Fruit fly (Drosophila melanogaster) whole organism, embryonic: Measurements from ENCODE around the gene SecCl.

Source experiments
- Abd-B ChIP-seq: fragments of 200-800 bp; sonication (Bioruptor generic); optimal IDR thresholded peaks from 2 replicates; lab custom pipeline; 2018; ENCODE audit warnings: missing biosample characterization, mild to moderate bottlenecking, missing genetic modification characterization, moderate library complexity
- Atf6 ChIP-seq: fragments of 200-800 bp; sonication (Bioruptor generic); IDR thresholded peaks from 2 replicates; pipeline ENCODE4 v1.3.6; 2022; ENCODE audit warnings: missing biosample characterization, missing genetic modification characterization
- Awh ChIP-seq: fragments of 200-800 bp; sonication (Bioruptor generic); IDR thresholded peaks from 2 replicates; pipeline ENCODE4, ENCODE4 v1.3.6; 2022; ENCODE audit warnings: missing biosample characterization, missing genetic modification characterization
- B-H1 ChIP-seq: fragments of 200-800 bp; sonication (Bioruptor generic); IDR thresholded peaks from 3 replicates; pipeline ENCODE4 v1.3.6; 2022; ENCODE audit warnings: missing biosample characterization, missing genetic modification characterization
- CG1024 ChIP-seq: fragments of 200-800 bp; sonication (Bioruptor generic); IDR thresholded peaks from 2 replicates; pipeline ENCODE4 v1.3.6; 2022; ENCODE audit warnings: missing biosample characterization, missing genetic modification characterization
- CG10431 ChIP-seq: fragments of 200-800 bp; sonication (Bioruptor generic); optimal IDR thresholded peaks from 3 replicates; lab custom pipeline; 2018; ENCODE audit warnings: missing biosample characterization, mild to moderate bottlenecking, missing genetic modification characterization
- CG10565 ChIP-seq: fragments of 200-800 bp; sonication (Bioruptor generic); optimal IDR thresholded peaks from 3 replicates; lab custom pipeline; 2016; ENCODE audit warnings: missing biosample characterization, mild to moderate bottlenecking, missing genetic modification characterization
- CG10654 ChIP-seq: fragments of 200-800 bp; sonication (Bioruptor generic); optimal IDR thresholded peaks from 2 replicates; lab custom pipeline; 2016; ENCODE audit warnings: missing biosample characterization, missing genetic modification characterization
- CG11093 ChIP-seq: fragments of 200-800 bp; sonication (Bioruptor generic); IDR thresholded peaks from 3 replicates; pipeline ENCODE4 v1.3.6; 2022; ENCODE audit warnings: missing biosample characterization, missing genetic modification characterization
- CG11696 ChIP-seq: fragments of 200-800 bp; sonication (Bioruptor generic); IDR thresholded peaks from 2 replicates; pipeline ENCODE4 v1.3.6; 2022; ENCODE audit warnings: missing biosample characterization, missing genetic modification characterization
- CG12299 ChIP-seq: fragments of 200-800 bp; sonication (Bioruptor generic); optimal IDR thresholded peaks from 2 replicates; lab custom pipeline; 2018; ENCODE audit warnings: missing biosample characterization, mild to moderate bottlenecking, missing genetic modification characterization
- CG12659 ChIP-seq: fragments of 200-800 bp; sonication (Bioruptor generic); optimal IDR thresholded peaks from 3 replicates; lab custom pipeline; 2017; ENCODE audit warnings: mild to moderate bottlenecking, missing biosample characterization, missing genetic modification reagents, missing genetic modification characterization
- CG12769 ChIP-seq: fragments of 200-800 bp; sonication (Bioruptor generic); optimal IDR thresholded peaks from 2 replicates; lab custom pipeline; 2019; ENCODE audit warnings: missing biosample characterization, mild to moderate bottlenecking, missing genetic modification characterization, moderate library complexity
- CG12942 ChIP-seq: fragments of 200-800 bp; sonication (Bioruptor generic); optimal IDR thresholded peaks from 3 replicates; lab custom pipeline; 2016; ENCODE audit warnings: missing biosample characterization, missing genetic modification characterization
- CG13123 ChIP-seq: fragments of 200-800 bp; sonication (Bioruptor generic); optimal IDR thresholded peaks from 2 replicates; lab custom pipeline; 2016; ENCODE audit warnings: missing biosample characterization, missing genetic modification characterization
- CG15269 ChIP-seq: fragments of 200-800 bp; sonication (Bioruptor generic); optimal IDR thresholded peaks from 2 replicates; lab custom pipeline; 2018; ENCODE audit warnings: missing biosample characterization, mild to moderate bottlenecking, missing genetic modification characterization, moderate library complexity
- CG18011 ChIP-seq: fragments of 200-800 bp; sonication (Bioruptor generic); optimal IDR thresholded peaks from 2 replicates; lab custom pipeline; 2017; ENCODE audit warnings: missing biosample characterization, missing genetic modification characterization, mild to moderate bottlenecking, moderate library complexity, missing genotype
- CG18764 ChIP-seq: fragments of 200-800 bp; sonication (Bioruptor generic); optimal IDR thresholded peaks from 3 replicates; lab custom pipeline; 2016; ENCODE audit warnings: missing biosample characterization, missing genetic modification characterization
- CG32532 ChIP-seq: fragments of 200-800 bp; sonication (Bioruptor generic); IDR thresholded peaks from 2 replicates; pipeline ENCODE4 v1.3.6; 2022; ENCODE audit warnings: missing biosample characterization, missing genetic modification characterization
- CG3726 ChIP-seq: fragments of 200-800 bp; sonication (Bioruptor generic); IDR thresholded peaks from 3 replicates; pipeline ENCODE4, ENCODE4 v1.3.6; 2022; ENCODE audit warnings: missing biosample characterization, missing genetic modification characterization
- CG8089 ChIP-seq: fragments of 200-800 bp; sonication (Bioruptor generic); optimal IDR thresholded peaks from 3 replicates; lab custom pipeline; 2016; ENCODE audit warnings: missing biosample characterization, missing genetic modification characterization
- CG8359 ChIP-seq: fragments of 200-800 bp; sonication (Bioruptor generic); optimal IDR thresholded peaks from 2 replicates; lab custom pipeline; 2017; ENCODE audit warnings: missing biosample characterization, mild to moderate bottlenecking, missing genetic modification characterization, borderline replicate concordance
- CTCF ChIP-seq: fragments of 200-800 bp; sonication (Bioruptor generic); optimal IDR thresholded peaks from 2 replicates; lab custom pipeline; 2017; ENCODE audit warnings: missing biosample characterization, mild to moderate bottlenecking, missing genetic modification characterization, moderate library complexity
- Dek ChIP-seq: fragments of 200-800 bp; sonication (Bioruptor generic); optimal IDR thresholded peaks from 3 replicates; lab custom pipeline; 2019; ENCODE audit warnings: missing biosample characterization, mild to moderate bottlenecking, missing genetic modification characterization, moderate library complexity
- Dip3 ChIP-seq: fragments of 200-800 bp; sonication (Bioruptor generic); optimal IDR thresholded peaks from 3 replicates; lab custom pipeline; 2016; ENCODE audit warnings: missing biosample characterization, missing genetic modification characterization
- E2f2 ChIP-seq: fragments of 200-800 bp; sonication (Bioruptor generic); IDR thresholded peaks from 2 replicates; pipeline ENCODE4 v1.3.6; 2022; ENCODE audit warnings: missing biosample characterization, missing genetic modification characterization
- HLH4C ChIP-seq: fragments of 200-800 bp; sonication (Bioruptor generic); IDR thresholded peaks from 3 replicates; pipeline ENCODE4 v1.3.6; 2022; ENCODE audit warnings: missing biosample characterization, missing genetic modification characterization; ENCODE audit not compliant: partially characterized antibody
- Hr78 ChIP-seq, 2 experiments: fragments of 200-800 bp in 1 of 2; fragments of >200 bp in 1 of 2; sonication (Bioruptor generic) in 1 of 2; optimal IDR thresholded peaks; 2 replicates each; lab custom pipeline; 2017 to 2019; ENCODE audit warnings: missing biosample characterization in 2 of 2, missing genetic modification characterization in 2 of 2, mild to moderate bottlenecking in 1 of 2, moderate library complexity in 1 of 2
- Lim3 ChIP-seq: fragments of 200-800 bp; sonication (Bioruptor generic); IDR thresholded peaks from 2 replicates; pipeline ENCODE4 v1.3.6; 2022; ENCODE audit warnings: missing biosample characterization, missing genetic modification characterization
- Nf-YA ChIP-seq: fragments of 200-800 bp; sonication (Bioruptor generic); IDR thresholded peaks from 2 replicates; pipeline ENCODE4 v1.3.6; 2022; ENCODE audit warnings: missing biosample characterization, missing genetic modification characterization
- Nf-YB ChIP-seq: fragments of 200-800 bp; sonication (Bioruptor generic); optimal IDR thresholded peaks from 3 replicates; lab custom pipeline; 2019; ENCODE audit warnings: missing biosample characterization, mild to moderate bottlenecking, missing genetic modification characterization, moderate library complexity
- Oaz ChIP-seq: fragments of 200-800 bp; sonication (Bioruptor generic); IDR thresholded peaks from 2 replicates; pipeline ENCODE4 v1.3.6; 2022; ENCODE audit warnings: missing biosample characterization, missing genetic modification characterization
- bigmax ChIP-seq: fragments of 200-800 bp; sonication (Bioruptor generic); optimal IDR thresholded peaks from 2 replicates; lab custom pipeline; 2018; ENCODE audit warnings: missing biosample characterization, mild to moderate bottlenecking, missing genetic modification characterization
- chinmo ChIP-seq: fragments of 200-800 bp; sonication (Bioruptor generic); IDR thresholded peaks from 4 replicates; pipeline ENCODE4 v1.3.6; 2022; ENCODE audit warnings: missing biosample characterization, missing genetic modification characterization; ENCODE audit not compliant: partially characterized antibody
- crc ChIP-seq: fragments of 200-800 bp; sonication (Bioruptor generic); optimal IDR thresholded peaks from 2 replicates; lab custom pipeline; 2016; ENCODE audit warnings: missing biosample characterization, missing genetic modification characterization
- dpn ChIP-seq, 2 experiments: fragments of 200-800 bp; sonication (Bioruptor generic); optimal IDR thresholded peaks; 3 replicates each; lab custom pipeline; 2016; ENCODE audit warnings: missing biosample characterization in 2 of 2, missing genetic modification characterization in 2 of 2
- esg ChIP-seq: fragments of 200-800 bp; sonication (Bioruptor generic); conservative IDR thresholded peaks from 2 replicates; pipeline ENCODE4 v1.3.6; 2022; ENCODE audit warnings: missing biosample characterization, missing genetic modification characterization
- gcm ChIP-seq: fragments of 200-800 bp; sonication (Bioruptor generic); optimal IDR thresholded peaks from 2 replicates; lab custom pipeline; 2019; ENCODE audit warnings: missing biosample characterization, mild to moderate bottlenecking, missing genetic modification characterization, moderate library complexity
- gcm2 ChIP-seq: fragments of 200-800 bp; sonication (Bioruptor generic); optimal IDR thresholded peaks from 2 replicates; lab custom pipeline; 2016; ENCODE audit warnings: missing biosample characterization, missing genetic modification characterization
- gsb-n ChIP-seq: fragments of 200-800 bp; sonication (Bioruptor generic); optimal IDR thresholded peaks from 3 replicates; lab custom pipeline; 2018; ENCODE audit warnings: missing biosample characterization, mild to moderate bottlenecking, missing genetic modification characterization
- hb ChIP-seq: fragments of 200-800 bp; sonication (Bioruptor generic); IDR thresholded peaks from 3 replicates; pipeline ENCODE4 v1.3.6; 2022; ENCODE audit warnings: missing biosample characterization, missing genetic modification characterization; ENCODE audit not compliant: partially characterized antibody
- jumu ChIP-seq: fragments of 200-800 bp; sonication (Bioruptor generic); optimal IDR thresholded peaks from 3 replicates; lab custom pipeline; 2016; ENCODE audit warnings: missing biosample characterization, missing genetic modification characterization
- mirr ChIP-seq: fragments of 200-800 bp; sonication (Bioruptor generic); optimal IDR thresholded peaks from 3 replicates; lab custom pipeline; 2018; ENCODE audit warnings: missing biosample characterization, mild to moderate bottlenecking, missing genetic modification characterization
- mld ChIP-seq: fragments of 200-800 bp; sonication (Bioruptor generic); IDR thresholded peaks from 3 replicates; pipeline ENCODE4 v1.3.6; 2022; ENCODE audit warnings: missing biosample characterization, missing genetic modification characterization; ENCODE audit not compliant: partially characterized antibody
- nmo ChIP-seq: fragments of 200-800 bp; sonication (Bioruptor generic); optimal IDR thresholded peaks from 2 replicates; lab custom pipeline; 2018; ENCODE audit warnings: missing biosample characterization, mild to moderate bottlenecking, missing genetic modification characterization, moderate library complexity
- pan ChIP-seq, 4 experiments: fragments of >200 bp in 3 of 4; fragments of 200-800 bp in 1 of 4; sonication (Bioruptor generic) in 1 of 4; optimal IDR thresholded peaks in 3 of 4; IDR thresholded peaks in 1 of 4; 2 replicates each; pipeline versions ENCODE4 v1.3.6 to Lab custom; 2017 to 2022; ENCODE audit warnings: missing biosample characterization in 2 of 4, missing genetic modification characterization in 2 of 4, mixed read lengths in 1 of 4
- pb ChIP-seq: fragments of 200-800 bp; sonication (Bioruptor generic); optimal IDR thresholded peaks from 3 replicates; lab custom pipeline; 2016; ENCODE audit warnings: missing biosample characterization, missing genetic modification characterization
- run ChIP-seq: fragments of 200-800 bp; sonication (Bioruptor generic); optimal IDR thresholded peaks from 3 replicates; lab custom pipeline; 2018; ENCODE audit warnings: missing biosample characterization, mild to moderate bottlenecking, missing genetic modification characterization
- schlank ChIP-seq: fragments of 200-800 bp; sonication (Bioruptor generic); optimal IDR thresholded peaks from 2 replicates; lab custom pipeline; 2018; ENCODE audit warnings: missing biosample characterization, mild to moderate bottlenecking, missing genetic modification characterization
- shn ChIP-seq: fragments of 200-800 bp; sonication (Bioruptor generic); optimal IDR thresholded peaks from 3 replicates; lab custom pipeline; 2016; ENCODE audit warnings: missing biosample characterization, missing genetic modification characterization

SecCl gene

dm6 chr3L:17433555-17433954 is 36.4 kb upstream of the SecCl start, which contains the start of the genes Coq4 and CG32176 (continued):
- peak; percentile 98 for TF ChIP-seq CG15269 (tag; lab: Kevin White, UChicago)
- peak; percentile 97 for TF ChIP-seq Atf6
- peak; percentile 62 for TF ChIP-seq HLH4C (GFP tag; lab: Robert Waterston, UW)
- TF ChIP-seq jumu (GFP tag; lab: Kevin White, UChicago), result peak; percentile 99
- TF ChIP-seq CG18764 (GFP tag; lab: Kevin White, UChicago), result peak; percentile 98
- peak; percentile 86 for TF ChIP-seq Lim3 (GFP tag; lab: Robert Waterston, UW)
- TF ChIP-seq gsb-n, result peak; percentile 96
- peak; percentile 98 for TF ChIP-seq crc
- TF ChIP-seq CG12659, result peak; percentile 98
- TF ChIP-seq shn, result peak; percentile 99
- peak; percentile 92 for TF ChIP-seq CG10431
- peak; percentile 81 for TF ChIP-seq E2f2
- peak; percentile 62 for TF ChIP-seq bigmax (GFP tag; lab: Kevin White, UChicago)
- peak; percentile 98 for TF ChIP-seq nmo (GFP tag; lab: Kevin White, UChicago)
- TF ChIP-seq CG8089 (GFP tag; lab: Kevin White, UChicago), result peak; percentile 97
- peak; percentile 95 for TF ChIP-seq mirr (GFP tag; lab: Kevin White, UChicago)
- TF ChIP-seq CG11093 (GFP tag; lab: Robert Waterston, UW), result peak; percentile 96
- peak; percentile 44; the same call in 1 of the 3 replicates for TF ChIP-seq hb (GFP tag; lab: Robert Waterston, UW)
- TF ChIP-seq run, result peak; percentile 92
- TF ChIP-seq mld (GFP tag; lab: Robert Waterston, UW), result 0 out of 3 replicates have a peak, but pooled peaks have one; percentile 45
- TF ChIP-seq CG3726, result peak; percentile 98
- peak; percentile 97 for TF ChIP-seq Oaz (GFP tag; lab: Robert Waterston, UW)
- TF ChIP-seq pb (GFP tag; lab: Kevin White, UChicago), result peak; percentile 95
- TF ChIP-seq CG12942 (GFP tag; lab: Kevin White, UChicago), result peak; percentile 99
- peak; percentile 97 for TF ChIP-seq Dek (tag; lab: Kevin White, UChicago)
- TF ChIP-seq CG10565 (GFP tag; lab: Kevin White, UChicago), result peak; percentile 91
- peak; percentile 97 for TF ChIP-seq esg (GFP tag; lab: Robert Waterston, UW)
- TF ChIP-seq schlank (tag; lab: Kevin White, UChicago), result peak; percentile 97
- TF ChIP-seq CG8359 (GFP tag; lab: Kevin White, UChicago), result peak; percentile 90
- TF ChIP-seq CG1024 (GFP tag; lab: Robert Waterston, UW), result peak; percentile 94
- peak; percentile 96 for TF ChIP-seq CG12299
- TF ChIP-seq CG11696 (GFP tag; lab: Robert Waterston, UW), result peak; percentile 87
- TF ChIP-seq CG12769, result peak; percentile 99
- TF ChIP-seq Nf-YB (GFP tag; lab: Kevin White, UChicago), result peak; percentile 84
- no peak for TF ChIP-seq pan (optimal IDR thresholded peaks at IDR 0.05; lab: Kevin White, UChicago)
- TF ChIP-seq pan (GFP tag; optimal IDR thresholded peaks at IDR 0.05 in 1 of 2, IDR thresholded peaks at IDR 0.05 in 1 of 2), result peak in 1 of 2 experiments; percentile 99
- peak; percentile 98 for TF ChIP-seq Awh (GFP tag; lab: Robert Waterston, UW)
- no peak for TF ChIP-seq chinmo
- peak; percentile 96 for TF ChIP-seq CG13123 (GFP tag; lab: Kevin White, UChicago)
- peak; percentile 99 for TF ChIP-seq CG32532 (GFP tag; lab: Robert Waterston, UW)
- no peak for TF ChIP-seq Hr78 (GFP tag; optimal IDR thresholded peaks at IDR 0.05; lab: Kevin White, UChicago)
- peak; percentile 99 for TF ChIP-seq Abd-B (GFP tag; lab: Kevin White, UChicago)
- peak; percentile 99 for TF ChIP-seq dpn (GFP tag; optimal IDR thresholded peaks at IDR 0.05; lab: Kevin White, UChicago)
- TF ChIP-seq CTCF (GFP tag; lab: Kevin White, UChicago), result peak; percentile 61
- TF ChIP-seq B-H1 (GFP tag; lab: Robert Waterston, UW), result peak; percentile 96
- TF ChIP-seq Dip3 (GFP tag; lab: Kevin White, UChicago), result peak; percentile 98
- peak; percentile 90 for TF ChIP-seq CG18011 (GFP tag; lab: Kevin White, UChicago)
- peak; percentile 98 for TF ChIP-seq gcm (GFP tag; lab: Kevin White, UChicago)
- peak; percentile 99 for TF ChIP-seq CG10654
- TF ChIP-seq Nf-YA, result peak; percentile 92
- TF ChIP-seq gcm2, result peak; percentile 97
